Fruit fly (Drosophila melanogaster) whole organism, embryonic: ENCODE data around the gene mil.

Source experiments
- CG10147 ChIP-seq: fragments of 200-800 bp; sonication (Bioruptor generic); optimal IDR thresholded peaks from 2 replicates; lab custom pipeline; 2019; ENCODE audit warnings: missing biosample characterization, mild to moderate bottlenecking, missing genetic modification characterization, moderate library complexity
- CG13296 ChIP-seq: fragments of 200-800 bp; sonication (Bioruptor generic); optimal IDR thresholded peaks from 3 replicates; lab custom pipeline; 2018; ENCODE audit warnings: missing biosample characterization, mild to moderate bottlenecking, missing genetic modification characterization
- CG1603 ChIP-seq: fragments of 200-800 bp; sonication (Bioruptor generic); optimal IDR thresholded peaks from 2 replicates; lab custom pipeline; 2019; ENCODE audit warnings: missing biosample characterization, mild to moderate bottlenecking, missing genetic modification characterization, moderate library complexity
- CG1647 ChIP-seq: fragments of 200-800 bp; sonication (Bioruptor generic); optimal IDR thresholded peaks from 3 replicates; lab custom pipeline; 2016; ENCODE audit warnings: missing biosample characterization, missing genetic modification characterization
- CG17568 ChIP-seq: fragments of 200-800 bp; sonication (Bioruptor generic); optimal IDR thresholded peaks from 2 replicates; lab custom pipeline; 2018; ENCODE audit warnings: missing biosample characterization, mild to moderate bottlenecking, missing genetic modification characterization, moderate library complexity
- CG1832 ChIP-seq: fragments of 200-800 bp; sonication (Bioruptor generic); optimal IDR thresholded peaks from 2 replicates; lab custom pipeline; 2017; ENCODE audit warnings: missing biosample characterization, mild to moderate bottlenecking, missing genetic modification characterization, inconsistent platforms
- CG2116 ChIP-seq: fragments of 200-800 bp; sonication (Bioruptor generic); optimal IDR thresholded peaks from 3 replicates; lab custom pipeline; 2018; ENCODE audit warnings: missing biosample characterization, mild to moderate bottlenecking, missing genetic modification characterization
- CG2875 ChIP-seq: fragments of 200-800 bp; sonication (Bioruptor generic); optimal IDR thresholded peaks from 2 replicates; lab custom pipeline; 2017; ENCODE audit warnings: missing biosample characterization, mild to moderate bottlenecking, missing genetic modification characterization, missing genetic modification reagents
- CG31388 ChIP-seq: fragments of 200-800 bp; sonication (Bioruptor generic); optimal IDR thresholded peaks from 2 replicates; lab custom pipeline; 2016; ENCODE audit warnings: missing biosample characterization, missing genetic modification characterization
- CG31441 ChIP-seq: fragments of 200-800 bp; sonication (Bioruptor generic); IDR thresholded peaks from 2 replicates; pipeline ENCODE4 v1.3.6; 2022; ENCODE audit warnings: missing biosample characterization, missing genetic modification characterization
- CG32767 ChIP-seq: fragments of 200-800 bp; sonication (Bioruptor generic); IDR thresholded peaks from 2 replicates; pipeline ENCODE4 v1.3.6; 2022; ENCODE audit warnings: missing biosample characterization, missing genetic modification characterization
- CG34376 ChIP-seq: fragments of 200-800 bp; sonication (Bioruptor generic); optimal IDR thresholded peaks from 2 replicates; lab custom pipeline; 2018; ENCODE audit warnings: missing biosample characterization, mild to moderate bottlenecking, missing genetic modification characterization
- CG3995 ChIP-seq: fragments of 200-800 bp; sonication (Bioruptor generic); optimal IDR thresholded peaks from 3 replicates; lab custom pipeline; 2016; ENCODE audit warnings: missing biosample characterization, missing genetic modification characterization
- CG4617 ChIP-seq: fragments of 200-800 bp; sonication (Bioruptor generic); optimal IDR thresholded peaks from 3 replicates; lab custom pipeline; 2016; ENCODE audit warnings: missing biosample characterization, missing genetic modification characterization, borderline replicate concordance
- CG5953 ChIP-seq: fragments of 200-800 bp; sonication (Bioruptor generic); IDR thresholded peaks from 2 replicates; pipeline ENCODE4 v1.3.6; 2022; ENCODE audit warnings: missing biosample characterization, missing genetic modification characterization
- CG6791 ChIP-seq: fragments of 200-800 bp; sonication (Bioruptor generic); IDR thresholded peaks from 3 replicates; pipeline ENCODE4 v1.3.6; 2022; ENCODE audit warnings: missing biosample characterization, missing genetic modification characterization; ENCODE audit not compliant: partially characterized antibody
- CG9437 ChIP-seq: fragments of 200-800 bp; sonication (Bioruptor generic); optimal IDR thresholded peaks from 2 replicates; lab custom pipeline; 2018; ENCODE audit warnings: missing biosample characterization, mild to moderate bottlenecking, missing genetic modification characterization
- CG9609 ChIP-seq: fragments of 200-800 bp; sonication (Bioruptor generic); optimal IDR thresholded peaks from 3 replicates; lab custom pipeline; 2016; ENCODE audit warnings: missing biosample characterization, missing genetic modification characterization
- CG9817 ChIP-seq: fragments of 200-800 bp; sonication (Bioruptor generic); optimal IDR thresholded peaks from 2 replicates; lab custom pipeline; 2018; ENCODE audit warnings: missing biosample characterization, mild to moderate bottlenecking, missing genetic modification characterization, moderate library complexity
- Camta ChIP-seq: fragments of 200-800 bp; sonication (Bioruptor generic); optimal IDR thresholded peaks from 2 replicates; lab custom pipeline; 2016; ENCODE audit warnings: missing biosample characterization, missing genetic modification characterization
- Doc2 ChIP-seq: fragments of 200-800 bp; sonication (Bioruptor generic); IDR thresholded peaks from 2 replicates; pipeline ENCODE4 v1.3.6; 2022; ENCODE audit warnings: missing biosample characterization, missing genetic modification characterization
- Hr3 ChIP-seq: fragments of 200-800 bp; sonication (Bioruptor generic); optimal IDR thresholded peaks from 3 replicates; lab custom pipeline; 2016; ENCODE audit warnings: missing biosample characterization, missing genetic modification characterization
- Hr78 ChIP-seq, 2 experiments: fragments of 200-800 bp in 1 of 2; fragments of >200 bp in 1 of 2; sonication (Bioruptor generic) in 1 of 2; optimal IDR thresholded peaks; 2 replicates each; lab custom pipeline; 2017 to 2019; ENCODE audit warnings: missing biosample characterization in 2 of 2, missing genetic modification characterization in 2 of 2, mild to moderate bottlenecking in 1 of 2, moderate library complexity in 1 of 2
- Jarid2 ChIP-seq: fragments of 200-800 bp; sonication (Bioruptor generic); optimal IDR thresholded peaks from 3 replicates; lab custom pipeline; 2017; ENCODE audit warnings: mild to moderate bottlenecking, missing biosample characterization, missing genetic modification reagents, missing genetic modification characterization
- Med ChIP-seq: fragments of 200-800 bp; sonication (Bioruptor generic); peaks from one replicate; lab custom pipeline; 2016; ENCODE audit warnings: missing biosample characterization, missing genetic modification characterization, mild to moderate bottlenecking, inconsistent platforms, moderate library complexity
- Side ChIP-seq: fragments of 200-800 bp; sonication (Bioruptor generic); optimal IDR thresholded peaks from 2 replicates; lab custom pipeline; 2016; ENCODE audit warnings: missing biosample characterization, missing genetic modification characterization
- Six4 ChIP-seq: fragments of 200-800 bp; sonication (Bioruptor generic); optimal IDR thresholded peaks from 2 replicates; lab custom pipeline; 2016; ENCODE audit warnings: missing biosample characterization, missing genetic modification characterization
- TFAM ChIP-seq: fragments of 200-800 bp; sonication (Bioruptor generic); optimal IDR thresholded peaks from 2 replicates; lab custom pipeline; 2017; ENCODE audit warnings: missing biosample characterization, missing genetic modification characterization, inconsistent platforms
- ato ChIP-seq: fragments of 200-800 bp; sonication (Bioruptor generic); IDR thresholded peaks from 2 replicates; pipeline ENCODE4 v1.3.6; 2022; ENCODE audit warnings: missing biosample characterization, missing genetic modification characterization; ENCODE audit not compliant: partially characterized antibody
- bab2 ChIP-seq: fragments of 200-800 bp; sonication (Bioruptor generic); optimal IDR thresholded peaks from 2 replicates; lab custom pipeline; 2016; ENCODE audit warnings: missing biosample characterization, missing genetic modification characterization
- chn ChIP-seq: fragments of 200-800 bp; sonication (Bioruptor generic); optimal IDR thresholded peaks from 2 replicates; lab custom pipeline; 2016; ENCODE audit warnings: missing biosample characterization, missing genetic modification characterization
- corto ChIP-seq: fragments of 200-800 bp; sonication (Bioruptor generic); optimal IDR thresholded peaks from 2 replicates; lab custom pipeline; 2016; ENCODE audit warnings: missing biosample characterization, mild to moderate bottlenecking, missing genetic modification characterization, moderate library complexity
- disco-r ChIP-seq: fragments of 200-800 bp; sonication (Bioruptor generic); optimal IDR thresholded peaks from 2 replicates; lab custom pipeline; 2016; ENCODE audit warnings: missing biosample characterization, missing genetic modification characterization
- dm ChIP-seq: fragments of 200-800 bp; sonication (Bioruptor generic); optimal IDR thresholded peaks from 3 replicates; lab custom pipeline; 2016; ENCODE audit warnings: missing biosample characterization, missing genetic modification characterization
- emc ChIP-seq: fragments of 200-800 bp; sonication (Bioruptor generic); optimal IDR thresholded peaks from 2 replicates; lab custom pipeline; 2016; ENCODE audit warnings: missing biosample characterization, missing genetic modification characterization
- hbn ChIP-seq: fragments of 200-800 bp; sonication (Bioruptor generic); IDR thresholded peaks from 2 replicates; pipeline ENCODE4 v1.3.6; 2022; ENCODE audit warnings: missing biosample characterization, missing genetic modification characterization; ENCODE audit not compliant: partially characterized antibody
- odd ChIP-seq: fragments of 200-800 bp; sonication (Bioruptor generic); optimal IDR thresholded peaks from 2 replicates; lab custom pipeline; 2017; ENCODE audit warnings: missing biosample characterization, mild to moderate bottlenecking, missing genetic modification characterization
- pfk ChIP-seq: fragments of 200-800 bp; sonication (Bioruptor generic); optimal IDR thresholded peaks from 2 replicates; lab custom pipeline; 2018; ENCODE audit warnings: missing biosample characterization, mild to moderate bottlenecking, missing genetic modification characterization, moderate library complexity
- pho ChIP-seq: fragments of 200-800 bp; sonication (Bioruptor generic); optimal IDR thresholded peaks from 2 replicates; lab custom pipeline; 2016; ENCODE audit warnings: missing biosample characterization, missing genetic modification characterization
- phol ChIP-seq: fragments of 200-800 bp; sonication (Bioruptor generic); optimal IDR thresholded peaks from 3 replicates; lab custom pipeline; 2018; ENCODE audit warnings: missing biosample characterization, mild to moderate bottlenecking, missing genetic modification characterization, moderate library complexity
- psq ChIP-seq: fragments of 200-800 bp; sonication (Bioruptor generic); optimal IDR thresholded peaks from 2 replicates; lab custom pipeline; 2017; ENCODE audit warnings: missing biosample characterization, missing genetic modification characterization
- repo ChIP-seq: fragments of 200-800 bp; sonication (Bioruptor generic); optimal IDR thresholded peaks from 2 replicates; lab custom pipeline; 2016; ENCODE audit warnings: missing biosample characterization, missing genetic modification characterization
- run ChIP-seq: fragments of 200-800 bp; sonication (Bioruptor generic); optimal IDR thresholded peaks from 3 replicates; lab custom pipeline; 2018; ENCODE audit warnings: missing biosample characterization, mild to moderate bottlenecking, missing genetic modification characterization
- sens ChIP-seq: fragments of 200-800 bp; sonication (Bioruptor generic); peaks from one replicate; lab custom pipeline; 2016; ENCODE audit warnings: missing biosample characterization, missing genetic modification characterization
- so ChIP-seq: fragments of 200-800 bp; sonication (Bioruptor generic); IDR thresholded peaks from 3 replicates; pipeline ENCODE4 v1.3.6; 2022; ENCODE audit warnings: missing biosample characterization, missing genetic modification characterization
- tgo ChIP-seq: fragments of 200-800 bp; sonication (Bioruptor generic); IDR thresholded peaks from 3 replicates; pipeline ENCODE4 v1.3.6; 2022; ENCODE audit warnings: missing biosample characterization, missing genetic modification characterization
- tll ChIP-seq, 2 experiments: fragments of 200-800 bp in 1 of 2; fragments of >200 bp in 1 of 2; sonication (Bioruptor generic) in 1 of 2; optimal IDR thresholded peaks; 2 replicates each; lab custom pipeline; 2017 to 2019; ENCODE audit warnings: missing biosample characterization in 2 of 2, missing genetic modification characterization in 2 of 2, mild to moderate bottlenecking in 1 of 2, moderate library complexity in 1 of 2
- toy ChIP-seq: fragments of 200-800 bp; sonication (Bioruptor generic); IDR thresholded peaks from 2 replicates; pipeline ENCODE4 v1.3.6; 2022; ENCODE audit warnings: missing biosample characterization, missing genetic modification characterization
- ttk ChIP-seq: fragments of 200-800 bp; sonication (Bioruptor generic); IDR thresholded peaks from 2 replicates; pipeline ENCODE4 v2.1.2; 2022; ENCODE audit warnings: missing biosample characterization, missing genetic modification characterization
- unpg ChIP-seq: fragments of 200-800 bp; sonication (Bioruptor generic); optimal IDR thresholded peaks from 3 replicates; lab custom pipeline; 2018; ENCODE audit warnings: missing biosample characterization, mild to moderate bottlenecking, missing genetic modification characterization, moderate library complexity

The mil gene

dm6 chr3R:27922673-27923175 is 10.5 kb downstream of the mil start, which contains the start of gene RpL4 (continued):
- TF ChIP-seq pho (GFP tag; lab: Kevin White, UChicago) (peak; percentile 77), repo (GFP tag; lab: Kevin White, UChicago) (peak; percentile 71), TFAM (peak; percentile 31), CG1603 (peak; percentile 79), CG2116 (GFP tag; lab: Kevin White, UChicago) (peak; percentile 99), Camta (GFP tag; lab: Kevin White, UChicago) (peak; percentile 89), toy (GFP tag; lab: Robert Waterston, UW) (peak; percentile 71), psq (peak; percentile 57), Jarid2 (GFP tag; lab: Kevin White, UChicago) (peak; percentile 50), CG2875 (GFP tag; lab: Kevin White, UChicago) (peak; percentile 88), Hr78 (GFP tag; optimal IDR thresholded peaks at IDR 0.05; lab: Kevin White, UChicago) (peak in 1 of 2 experiments; percentile 19), odd (GFP tag; lab: Kevin White, UChicago) (peak; percentile 94), unpg (GFP tag; lab: Kevin White, UChicago) (peak; percentile 82), CG9817 (tag; lab: Kevin White, UChicago) (peak; percentile 72), CG3995 (peak; percentile 55), phol (tag; lab: Kevin White, UChicago) (peak; percentile 86), CG31441 (peak; percentile 82), emc (GFP tag; lab: Kevin White, UChicago) (peak; percentile 66), corto (no peak), CG10147 (GFP tag; lab: Kevin White, UChicago) (peak; percentile 49), disco-r (peak; percentile 74), pfk (GFP tag; lab: Kevin White, UChicago) (peak; percentile 83), tgo (GFP tag; lab: Robert Waterston, UW) (peak; percentile 67), hbn (no peak), CG31388 (GFP tag; lab: Kevin White, UChicago) (peak; percentile 9), chn (GFP tag; lab: Kevin White, UChicago) (peak; percentile 68), Hr3 (GFP tag; lab: Kevin White, UChicago) (peak; percentile 61), CG34376 (GFP tag; lab: Kevin White, UChicago) (peak; percentile 93), CG5953 (peak; percentile 88), Med (GFP tag; lab: Kevin White, UChicago) (peak; percentile 98), CG9609 (GFP tag; lab: Kevin White, UChicago) (peak; percentile 75), ttk (GFP tag; lab: Robert Waterston, UW) (peak; percentile 70; the same call in 1 of the 2 replicates), run (tag; lab: Kevin White, UChicago) (peak; percentile 33), CG6791 (no peak), CG9437 (peak; percentile 88), Six4 (GFP tag; lab: Kevin White, UChicago) (peak; percentile 58), tll (GFP tag; optimal IDR thresholded peaks at IDR 0.05; lab: Kevin White, UChicago) (no peak), dm (peak; percentile 94), bab2 (GFP tag; lab: Kevin White, UChicago) (peak; percentile 37), CG4617 (GFP tag; lab: Kevin White, UChicago) (peak; percentile 52), CG32767 (GFP tag; lab: Robert Waterston, UW) (0 out of 2 replicates have a peak, but pooled peaks have one; percentile 54), CG1647 (GFP tag; lab: Kevin White, UChicago) (peak; percentile 59), ato (GFP tag; lab: Robert Waterston, UW) (no peak), Side (peak; percentile 79), CG1832 (GFP tag; lab: Kevin White, UChicago) (no peak), sens (GFP tag; lab: Kevin White, UChicago) (peak; percentile 97), CG17568 (GFP tag; lab: Kevin White, UChicago) (peak; percentile 90), Doc2 (no peak), so (GFP tag; lab: Robert Waterston, UW) (peak; percentile 70; the same call in 2 of the 3 replicates), CG13296 (GFP tag; lab: Kevin White, UChicago) (peak; percentile 89)
